Fruit fly (Drosophila melanogaster) whole organism, embryonic: ENCODE results near the gene Kah.

Experiments
- Asciz ChIP-seq: fragments of 200-800 bp; sonication (Bioruptor generic); optimal IDR thresholded peaks from 2 replicates; lab custom pipeline; 2017; ENCODE audit warnings: missing biosample characterization, mild to moderate bottlenecking, missing genetic modification characterization, missing genetic modification reagents
- CG10321 ChIP-seq: fragments of 200-800 bp; sonication (Bioruptor generic); IDR thresholded peaks from 2 replicates; pipeline ENCODE4 v1.3.6; 2022; ENCODE audit warnings: missing biosample characterization, missing genetic modification characterization
- CG11247 ChIP-seq: fragments of 200-800 bp; sonication (Bioruptor generic); IDR thresholded peaks from 2 replicates; pipeline ENCODE4 v1.3.6; 2022; ENCODE audit warnings: missing biosample characterization, missing genetic modification characterization
- CG11560 ChIP-seq: fragments of 200-800 bp; sonication (Bioruptor generic); IDR thresholded peaks from 3 replicates; pipeline ENCODE4 v1.3.6; 2022; ENCODE audit warnings: missing biosample characterization, missing genetic modification characterization
- CG12155 ChIP-seq: fragments of 200-800 bp; sonication (Bioruptor generic); optimal IDR thresholded peaks from 3 replicates; lab custom pipeline; 2016; ENCODE audit warnings: missing biosample characterization, missing genetic modification characterization
- CG12236 ChIP-seq: fragments of 200-800 bp; sonication (Bioruptor generic); optimal IDR thresholded peaks from 2 replicates; lab custom pipeline; 2016; ENCODE audit warnings: missing biosample characterization, missing genetic modification characterization
- CG13287 ChIP-seq: fragments of 200-800 bp; sonication (Bioruptor generic); IDR thresholded peaks from 2 replicates; pipeline ENCODE4 v1.3.6; 2022; ENCODE audit warnings: missing biosample characterization, missing genetic modification characterization; ENCODE audit not compliant: partially characterized antibody
- CG14050 ChIP-seq: fragments of 200-800 bp; sonication (Bioruptor generic); IDR thresholded peaks from 3 replicates; pipeline ENCODE4 v1.3.6; 2022; ENCODE audit warnings: missing biosample characterization, missing genetic modification characterization
- CG18262 ChIP-seq: fragments of 200-800 bp; optimal IDR thresholded peaks from 3 replicates; lab custom pipeline; 2019; ENCODE audit warnings: missing biosample characterization, mild to moderate bottlenecking, missing genetic modification characterization, moderate library complexity
- CG2202 ChIP-seq: fragments of 200-800 bp; sonication (Bioruptor generic); optimal IDR thresholded peaks from 2 replicates; lab custom pipeline; 2018; ENCODE audit warnings: missing biosample characterization, mild to moderate bottlenecking, missing genetic modification characterization
- CG2678 ChIP-seq: fragments of 200-800 bp; sonication (Bioruptor generic); optimal IDR thresholded peaks from 3 replicates; lab custom pipeline; 2019; ENCODE audit warnings: missing biosample characterization, mild to moderate bottlenecking, missing genetic modification characterization, moderate library complexity
- CG3065 ChIP-seq: fragments of 200-800 bp; sonication (Bioruptor generic); optimal IDR thresholded peaks from 2 replicates; lab custom pipeline; 2016; ENCODE audit warnings: missing biosample characterization, missing genetic modification characterization
- CG31224 ChIP-seq: fragments of 200-800 bp; sonication (Bioruptor generic); IDR thresholded peaks from 2 replicates; pipeline ENCODE4 v1.3.6; 2022; ENCODE audit warnings: missing biosample characterization, missing genetic modification characterization
- CG32767 ChIP-seq: fragments of 200-800 bp; sonication (Bioruptor generic); IDR thresholded peaks from 2 replicates; pipeline ENCODE4 v1.3.6; 2022; ENCODE audit warnings: missing biosample characterization, missing genetic modification characterization
- CG3847 ChIP-seq: fragments of 200-800 bp; sonication (Bioruptor generic); IDR thresholded peaks from 2 replicates; pipeline ENCODE4 v1.3.6; 2022; ENCODE audit warnings: missing biosample characterization, missing genetic modification characterization
- CG43689 ChIP-seq: fragments of 200-800 bp; sonication (Bioruptor generic); IDR thresholded peaks from 2 replicates; pipeline ENCODE4 v1.3.6; 2022; ENCODE audit warnings: missing biosample characterization, missing genetic modification characterization
- CG5953 ChIP-seq: fragments of 200-800 bp; sonication (Bioruptor generic); IDR thresholded peaks from 2 replicates; pipeline ENCODE4 v1.3.6; 2022; ENCODE audit warnings: missing biosample characterization, missing genetic modification characterization
- CG9437 ChIP-seq: fragments of 200-800 bp; sonication (Bioruptor generic); optimal IDR thresholded peaks from 2 replicates; lab custom pipeline; 2018; ENCODE audit warnings: missing biosample characterization, mild to moderate bottlenecking, missing genetic modification characterization
- Dad ChIP-seq: fragments of 200-800 bp; sonication (Bioruptor generic); optimal IDR thresholded peaks from 3 replicates; lab custom pipeline; 2016; ENCODE audit warnings: missing biosample characterization, missing genetic modification characterization
- Dll ChIP-seq: fragments of 200-800 bp; sonication (Bioruptor generic); IDR thresholded peaks from 4 replicates; pipeline ENCODE4 v1.3.6; 2022; ENCODE audit warnings: missing biosample characterization, missing genetic modification characterization; ENCODE audit not compliant: partially characterized antibody
- Elba2 ChIP-seq: fragments of 200-800 bp; sonication (Bioruptor generic); optimal IDR thresholded peaks from 3 replicates; lab custom pipeline; 2016; ENCODE audit warnings: missing biosample characterization, missing genetic modification characterization
- Fer1 ChIP-seq: fragments of 200-800 bp; sonication (Bioruptor generic); optimal IDR thresholded peaks from 2 replicates; lab custom pipeline; 2017; ENCODE audit warnings: missing biosample characterization, mild to moderate bottlenecking, missing genetic modification characterization
- Fer2 ChIP-seq: fragments of 200-800 bp; sonication (Bioruptor generic); optimal IDR thresholded peaks from 2 replicates; lab custom pipeline; 2018; ENCODE audit warnings: missing biosample characterization, mild to moderate bottlenecking, missing genetic modification characterization, moderate library complexity
- H2.0 ChIP-seq: fragments of 200-800 bp; sonication (Bioruptor generic); IDR thresholded peaks from 2 replicates; pipeline ENCODE4 v1.3.6; 2022; ENCODE audit warnings: missing biosample characterization, missing genetic modification characterization
- NC2α ChIP-seq: fragments of 200-800 bp; sonication (Bioruptor generic); optimal IDR thresholded peaks from 2 replicates; lab custom pipeline; 2016; ENCODE audit warnings: missing biosample characterization, missing genetic modification characterization
- NC2β ChIP-seq: fragments of 200-800 bp; sonication (Bioruptor generic); optimal IDR thresholded peaks from 2 replicates; lab custom pipeline; 2016; ENCODE audit warnings: missing biosample characterization, missing genetic modification characterization
- Oaz ChIP-seq: fragments of 200-800 bp; sonication (Bioruptor generic); IDR thresholded peaks from 2 replicates; pipeline ENCODE4 v1.3.6; 2022; ENCODE audit warnings: missing biosample characterization, missing genetic modification characterization
- Six4 ChIP-seq: fragments of 200-800 bp; sonication (Bioruptor generic); optimal IDR thresholded peaks from 2 replicates; lab custom pipeline; 2016; ENCODE audit warnings: missing biosample characterization, missing genetic modification characterization
- Taf1 ChIP-seq: fragments of 200-800 bp; sonication (Bioruptor generic); IDR thresholded peaks from 2 replicates; pipeline ENCODE4 v1.3.6; 2022; ENCODE audit warnings: missing biosample characterization, missing genetic modification characterization
- al ChIP-seq: fragments of 200-800 bp; sonication (Bioruptor generic); IDR thresholded peaks from 2 replicates; pipeline ENCODE4 v1.3.6; 2022; ENCODE audit warnings: missing biosample characterization, missing genetic modification characterization
- ara ChIP-seq: fragments of 200-800 bp; sonication (Bioruptor generic); IDR thresholded peaks from 2 replicates; pipeline ENCODE4 v1.3.6; 2022; ENCODE audit warnings: missing biosample characterization, missing genetic modification characterization
- btn ChIP-seq: fragments of 200-800 bp; sonication (Bioruptor generic); optimal IDR thresholded peaks from 2 replicates; lab custom pipeline; 2016; ENCODE audit warnings: missing biosample characterization, missing genetic modification characterization
- cas ChIP-seq: fragments of 200-800 bp; sonication (Bioruptor generic); IDR thresholded peaks from 2 replicates; pipeline ENCODE4 v1.3.6; 2022; ENCODE audit warnings: missing biosample characterization, missing genetic modification characterization
- crol ChIP-seq: fragments of 200-800 bp; sonication (Bioruptor generic); IDR thresholded peaks from 2 replicates; pipeline ENCODE4 v1.3.6; 2022; ENCODE audit warnings: missing biosample characterization, missing genetic modification characterization
- cwo ChIP-seq: fragments of 200-800 bp; sonication (Bioruptor generic); optimal IDR thresholded peaks from 3 replicates; lab custom pipeline; 2017; ENCODE audit warnings: missing biosample characterization, missing genetic modification characterization, mild to moderate bottlenecking, moderate library complexity, missing genetic modification reagents
- danr ChIP-seq: fragments of 200-800 bp; sonication (Bioruptor generic); IDR thresholded peaks from 2 replicates; pipeline ENCODE4 v1.3.6; 2022; ENCODE audit warnings: missing biosample characterization, missing genetic modification characterization
- dimm ChIP-seq: fragments of 200-800 bp; sonication (Bioruptor generic); IDR thresholded peaks from 2 replicates; pipeline ENCODE4 v1.3.6; 2022; ENCODE audit warnings: missing biosample characterization, missing genetic modification characterization
- ems ChIP-seq: fragments of 200-800 bp; sonication (Bioruptor generic); optimal IDR thresholded peaks from 3 replicates; lab custom pipeline; 2016; ENCODE audit warnings: missing biosample characterization, missing genetic modification characterization
- esg ChIP-seq: fragments of 200-800 bp; sonication (Bioruptor generic); conservative IDR thresholded peaks from 2 replicates; pipeline ENCODE4 v1.3.6; 2022; ENCODE audit warnings: missing biosample characterization, missing genetic modification characterization
- eyg ChIP-seq: fragments of 200-800 bp; sonication (Bioruptor generic); optimal IDR thresholded peaks from 3 replicates; lab custom pipeline; 2016; ENCODE audit warnings: missing biosample characterization, missing genetic modification characterization
- fd3F ChIP-seq: fragments of 200-800 bp; sonication (Bioruptor generic); optimal IDR thresholded peaks from 2 replicates; lab custom pipeline; 2018; ENCODE audit warnings: missing biosample characterization, mild to moderate bottlenecking, missing genetic modification characterization, moderate library complexity
- ken ChIP-seq: fragments of 200-800 bp; sonication (Bioruptor generic); IDR thresholded peaks from 3 replicates; pipeline ENCODE4 v1.3.6; 2022; ENCODE audit warnings: missing biosample characterization, missing genetic modification characterization
- lmd ChIP-seq: fragments of 200-800 bp; sonication (Bioruptor generic); IDR thresholded peaks from 2 replicates; pipeline ENCODE4 v1.3.6; 2022; ENCODE audit warnings: missing biosample characterization, missing genetic modification characterization
- lola ChIP-seq, 3 experiments: fragments of >200 bp in 2 of 3; fragments of 200-800 bp in 1 of 3; sonication (Bioruptor generic) in 1 of 3; optimal IDR thresholded peaks; 2 replicates each; lab custom pipeline; 2017 to 2019; ENCODE audit warnings: missing biosample characterization in 3 of 3, missing genetic modification characterization in 3 of 3, mild to moderate bottlenecking in 1 of 3, moderate library complexity in 1 of 3
- nom ChIP-seq: fragments of 200-800 bp; sonication (Bioruptor generic); optimal IDR thresholded peaks from 2 replicates; lab custom pipeline; 2017; ENCODE audit warnings: missing biosample characterization, missing genetic modification characterization, mild to moderate bottlenecking, moderate library complexity, missing genetic modification reagents
- pho ChIP-seq: fragments of 200-800 bp; sonication (Bioruptor generic); optimal IDR thresholded peaks from 2 replicates; lab custom pipeline; 2016; ENCODE audit warnings: missing biosample characterization, missing genetic modification characterization
- repo ChIP-seq: fragments of 200-800 bp; sonication (Bioruptor generic); optimal IDR thresholded peaks from 2 replicates; lab custom pipeline; 2016; ENCODE audit warnings: missing biosample characterization, missing genetic modification characterization
- sim ChIP-seq: fragments of 200-800 bp; sonication (Bioruptor generic); IDR thresholded peaks from 2 replicates; pipeline ENCODE4 v1.3.6; 2022; ENCODE audit warnings: missing biosample characterization, missing genetic modification characterization
- sima ChIP-seq: fragments of 200-800 bp; sonication (Bioruptor generic); optimal IDR thresholded peaks from 2 replicates; lab custom pipeline; 2016; ENCODE audit warnings: missing biosample characterization, missing genetic modification characterization
- slou ChIP-seq: fragments of 200-800 bp; sonication (Bioruptor generic); optimal IDR thresholded peaks from 3 replicates; lab custom pipeline; 2016; ENCODE audit warnings: missing biosample characterization, missing genetic modification characterization
- trh ChIP-seq: fragments of 200-800 bp; sonication (Bioruptor generic); optimal IDR thresholded peaks from 2 replicates; lab custom pipeline; 2016; ENCODE audit warnings: missing biosample characterization, missing genetic modification characterization
- zfh1 ChIP-seq: fragments of 200-800 bp; sonication (Bioruptor generic); IDR thresholded peaks from 3 replicates; pipeline ENCODE4 v1.3.6; 2022; ENCODE audit warnings: missing biosample characterization, missing genetic modification characterization

Kah gene

DNA sequence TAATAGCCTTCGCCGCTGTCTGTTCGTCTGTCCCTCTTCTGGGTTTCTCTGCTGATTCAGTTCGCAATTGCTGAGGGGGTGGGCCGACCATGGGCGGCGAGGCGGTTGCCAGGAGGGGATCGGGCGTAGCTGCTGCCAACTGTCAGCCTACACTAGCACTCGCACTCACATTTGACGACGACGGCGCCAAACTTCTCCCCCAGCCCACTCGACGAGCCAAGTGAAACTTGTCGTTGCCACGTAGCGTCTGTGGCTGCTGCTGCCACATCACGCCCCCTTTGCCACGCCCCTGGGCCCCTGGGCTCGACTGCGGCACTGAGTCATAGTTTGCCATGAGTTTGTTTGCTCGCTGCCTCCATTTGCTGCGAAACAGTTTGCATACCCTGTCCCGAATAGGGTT, 31.8 kb downstream of the Kah start (continued):
- TF ChIP-seq CG3065 (peak; percentile 2), NC2β (GFP tag; lab: Kevin White, UChicago) (no peak), NC2α (GFP tag; lab: Kevin White, UChicago) (no peak), CG13287 (GFP tag; lab: Robert Waterston, UW) (0 out of 2 replicates have a peak, but pooled peaks have one; percentile 8), Elba2 (GFP tag; lab: Kevin White, UChicago) (no peak), CG43689 (GFP tag; lab: Robert Waterston, UW) (no peak), CG11247 (GFP tag; lab: Robert Waterston, UW) (peak; percentile 41), nom (GFP tag; lab: Kevin White, UChicago) (peak; percentile 66), Fer1 (GFP tag; lab: Kevin White, UChicago) (peak; percentile 60), CG3847 (GFP tag; lab: Robert Waterston, UW) (peak; percentile 62), H2.0 (peak; percentile 32; the same call in 1 of the 2 replicates), al (GFP tag; lab: Robert Waterston, UW) (peak; percentile 79), dimm (GFP tag; lab: Robert Waterston, UW) (0 out of 2 replicates have a peak, but pooled peaks have one; percentile 16), CG11560 (tag; lab: Robert Waterston, UW) (peak; percentile 57; the same call in 2 of the 3 replicates), CG2202 (tag; lab: Kevin White, UChicago) (no peak), pho (GFP tag; lab: Kevin White, UChicago) (peak; percentile 47), CG9437 (GFP tag; lab: Kevin White, UChicago) (no peak), slou (no peak), sima (GFP tag; lab: Kevin White, UChicago) (no peak), cas (peak; percentile 33; the same call in 1 of the 2 replicates), CG12155 (GFP tag; lab: Kevin White, UChicago) (peak; percentile 40), CG14050 (GFP tag; lab: Robert Waterston, UW) (peak; percentile 39; the same call in 1 of the 3 replicates), CG12236 (GFP tag; lab: Kevin White, UChicago) (no peak), ara (GFP tag; lab: Robert Waterston, UW) (peak; percentile 62), CG10321 (no peak), lola (GFP tag; optimal IDR thresholded peaks at IDR 0.05; lab: Kevin White, UChicago) (no peak), CG32767 (GFP tag; lab: Robert Waterston, UW) (no peak; the same call in 1 of the 2 replicates), CG5953 (peak; percentile 41; the same call in 1 of the 2 replicates), cwo (peak; percentile 19), ems (GFP tag; lab: Kevin White, UChicago) (peak; percentile 12), Asciz (GFP tag; lab: Kevin White, UChicago) (no peak), CG18262 (no peak), eyg (GFP tag; lab: Kevin White, UChicago) (no peak), repo (GFP tag; lab: Kevin White, UChicago) (peak; percentile 27), danr (GFP tag; lab: Robert Waterston, UW) (peak; percentile 58), Dll (GFP tag; lab: Robert Waterston, UW) (no peak), fd3F (GFP tag; lab: Kevin White, UChicago) (peak; percentile 44), sim (no peak), crol (GFP tag; lab: Robert Waterston, UW) (peak; percentile 44; the same call in 1 of the 2 replicates), CG31224 (GFP tag; lab: Robert Waterston, UW) (peak; percentile 67), zfh1 (GFP tag; lab: Robert Waterston, UW) (peak; percentile 51; the same call in 1 of the 3 replicates), lmd (peak; percentile 76), trh (GFP tag; lab: Kevin White, UChicago) (no peak), Oaz (GFP tag; lab: Robert Waterston, UW) (peak; percentile 52; the same call in 1 of the 2 replicates), ken (GFP tag; lab: Robert Waterston, UW) (peak; percentile 57; the same call in 1 of the 3 replicates), esg (GFP tag; lab: Robert Waterston, UW) (peak; percentile 63), Taf1 (GFP tag; lab: Robert Waterston, UW) (peak; percentile 80), Fer2 (tag; lab: Kevin White, UChicago) (peak; percentile 7), Six4 (GFP tag; lab: Kevin White, UChicago) (no peak), btn (no peak), CG2678 (tag; lab: Kevin White, UChicago) (peak; percentile 47), Dad (GFP tag; lab: Kevin White, UChicago) (no peak)
